Worm (Caenorhabditis elegans) whole organism, L1 larva: Measurements from ENCODE around the gene srg-45.

ENCODE experiments used
- C16A3.4 ChIP-seq: fragments of 150-350 bp; optimal IDR thresholded peaks from 2 replicates; lab custom pipeline; 2014; ENCODE audit warnings: missing biosample characterization, missing genetic modification characterization
- F16B12.6 ChIP-seq: fragments of 150-350 bp; optimal IDR thresholded peaks from 2 replicates; lab custom pipeline; 2014; ENCODE audit warnings: missing biosample characterization, missing genetic modification characterization
- Y116A8C.19 ChIP-seq: sonication (generic microtip); optimal IDR thresholded peaks from 2 replicates; lab custom pipeline; 2016; ENCODE audit warnings: missing compliant biosample characterization, missing genetic modification characterization, borderline replicate concordance
- aha-1 ChIP-seq: fragments of 150-350 bp; optimal IDR thresholded peaks from 2 replicates; lab custom pipeline; 2014; ENCODE audit warnings: missing biosample characterization, missing genetic modification characterization
- alr-1 ChIP-seq: fragments of 200-800 bp; sonication (Bioruptor generic); optimal IDR thresholded peaks from 2 replicates; lab custom pipeline; 2018; ENCODE audit warnings: borderline replicate concordance, mild to moderate bottlenecking, missing genetic modification characterization, missing compliant biosample characterization
- blmp-1 ChIP-seq: fragments of 150-350 bp; optimal IDR thresholded peaks from 2 replicates; lab custom pipeline; 2014; ENCODE audit warnings: missing biosample characterization, missing genetic modification characterization
- ceh-63 ChIP-seq: fragments of 200-800 bp; sonication (Bioruptor generic); optimal IDR thresholded peaks from 2 replicates; lab custom pipeline; 2018; ENCODE audit warnings: mild to moderate bottlenecking, missing genetic modification characterization, missing compliant biosample characterization
- ceh-8 ChIP-seq: fragments of 200-800 bp; sonication (Bioruptor generic); optimal IDR thresholded peaks from 2 replicates; lab custom pipeline; 2018; ENCODE audit warnings: mild to moderate bottlenecking, missing genetic modification characterization, moderate library complexity, missing compliant biosample characterization
- ceh-88 ChIP-seq: fragments of 200-800 bp; sonication (Bioruptor generic); IDR thresholded peaks from 2 replicates; pipeline ENCODE4 v1.3.6; 2022; ENCODE audit warnings: missing genetic modification characterization, missing compliant biosample characterization
- ceh-90 ChIP-seq: sonication (generic microtip); optimal IDR thresholded peaks from 2 replicates; lab custom pipeline; 2016; ENCODE audit warnings: missing genetic modification characterization, missing compliant biosample characterization
- ces-1 ChIP-seq: fragments of 150-350 bp; optimal IDR thresholded peaks from 2 replicates; lab custom pipeline; 2014; ENCODE audit warnings: missing biosample characterization, missing genetic modification reagents, missing genetic modification characterization
- dpl-1 ChIP-seq, 3 experiments: fragments of 150-350 bp in 2 of 3; sonication (generic microtip) in 1 of 3; optimal IDR thresholded peaks; 2 replicates each; lab custom pipeline; 2014 to 2017; ENCODE audit warnings: missing biosample characterization in 3 of 3, missing genetic modification characterization in 3 of 3, missing genetic modification reagents in 3 of 3
- dsc-1 ChIP-seq: sonication (generic microtip); optimal IDR thresholded peaks from 2 replicates; lab custom pipeline; 2016; ENCODE audit warnings: mild to moderate bottlenecking, missing genetic modification characterization, missing compliant biosample characterization
- elt-3 ChIP-seq, 6 experiments: fragments of 150-350 bp in 1 of 6; sonication (generic microtip); optimal IDR thresholded peaks; 2 replicates each; lab custom pipeline; 2017 to 2018; ENCODE audit warnings: missing biosample characterization in 6 of 6, missing genetic modification characterization in 6 of 6, inconsistent platforms in 1 of 6
- ets-5 ChIP-seq: fragments of 200-800 bp; sonication (Bioruptor generic); IDR thresholded peaks from 2 replicates; pipeline ENCODE4 v1.3.6; 2022; ENCODE audit warnings: missing genetic modification characterization, missing compliant biosample characterization
- fkh-8 ChIP-seq: sonication (generic microtip); optimal IDR thresholded peaks from 2 replicates; lab custom pipeline; 2016; ENCODE audit warnings: mild to moderate bottlenecking, missing genetic modification characterization, missing compliant biosample characterization
- grh-1 ChIP-seq: fragments of 200-800 bp; sonication (Bioruptor generic); IDR thresholded peaks from 2 replicates; pipeline ENCODE4 v1.3.6; 2022; ENCODE audit warnings: missing genetic modification reagents, missing genetic modification characterization, missing compliant biosample characterization
- hlh-17 ChIP-seq: fragments of 200-800 bp; sonication (Bioruptor generic); optimal IDR thresholded peaks from 2 replicates; lab custom pipeline; 2018; ENCODE audit warnings: missing genetic modification characterization, mild to moderate bottlenecking, missing compliant biosample characterization, moderate library complexity, borderline replicate concordance
- hlh-4 ChIP-seq: sonication (generic microtip); optimal IDR thresholded peaks from 2 replicates; lab custom pipeline; 2016; ENCODE audit warnings: mild to moderate bottlenecking, missing genetic modification characterization, missing compliant biosample characterization
- hpl-2 ChIP-seq: fragments of 150-350 bp; optimal IDR thresholded peaks from 2 replicates; lab custom pipeline; 2014; ENCODE audit warnings: missing biosample characterization, missing genetic modification reagents, missing genetic modification characterization
- irx-1 ChIP-seq: sonication (generic microtip); optimal IDR thresholded peaks from 2 replicates; lab custom pipeline; 2016; ENCODE audit warnings: missing genetic modification characterization, missing compliant biosample characterization
- jun-1 ChIP-seq: fragments of 150-350 bp; optimal IDR thresholded peaks from 2 replicates; lab custom pipeline; 2014; ENCODE audit warnings: missing biosample characterization, missing genetic modification reagents, missing genetic modification characterization
- lin-13 ChIP-seq: fragments of 150-350 bp; optimal IDR thresholded peaks from 2 replicates; lab custom pipeline; 2014; ENCODE audit warnings: missing biosample characterization, missing genetic modification reagents, missing genetic modification characterization
- lin-14 ChIP-seq: fragments of 200-800 bp; sonication (Bioruptor generic); optimal IDR thresholded peaks from 2 replicates; lab custom pipeline; 2018; ENCODE audit warnings: mild to moderate bottlenecking, missing genetic modification characterization, moderate library complexity, missing compliant biosample characterization
- lin-15B ChIP-seq: fragments of 150-350 bp; sonication (generic microtip); optimal IDR thresholded peaks from 3 replicates; lab custom pipeline; 2014; ENCODE audit warnings: missing biosample characterization, missing genetic modification characterization
- lin-35 ChIP-seq, 2 experiments: fragments of 150-350 bp; optimal IDR thresholded peaks; 2 replicates each; lab custom pipeline; 2014; ENCODE audit warnings: missing biosample characterization in 2 of 2, missing genetic modification characterization in 2 of 2, missing genetic modification reagents in 2 of 2
- lin-39 ChIP-seq: fragments of 150-350 bp; optimal IDR thresholded peaks from 2 replicates; lab custom pipeline; 2014; ENCODE audit warnings: missing biosample characterization, missing genetic modification reagents, missing genetic modification characterization
- lir-3 ChIP-seq: sonication (generic microtip); optimal IDR thresholded peaks from 2 replicates; lab custom pipeline; 2016; ENCODE audit warnings: mild to moderate bottlenecking, missing genetic modification characterization, moderate library complexity, missing compliant biosample characterization; ENCODE audit not compliant: poor library complexity
- lsy-2 ChIP-seq, 2 experiments: fragments of 150-350 bp; optimal IDR thresholded peaks; 2 replicates each; lab custom pipeline; 2014; ENCODE audit warnings: missing biosample characterization in 2 of 2, missing genetic modification characterization in 2 of 2
- mep-1 ChIP-seq: fragments of 150-350 bp; optimal IDR thresholded peaks from 2 replicates; lab custom pipeline; 2014; ENCODE audit warnings: missing biosample characterization, missing genetic modification characterization
- nhr-11 ChIP-seq: fragments of 150-350 bp; optimal IDR thresholded peaks from 2 replicates; lab custom pipeline; 2014; ENCODE audit warnings: missing biosample characterization, missing genetic modification characterization
- nhr-12 ChIP-seq: sonication (generic microtip); optimal IDR thresholded peaks from 2 replicates; lab custom pipeline; 2017; ENCODE audit warnings: missing biosample characterization, missing genetic modification characterization
- nhr-19 ChIP-seq: fragments of 200-800 bp; sonication (Bioruptor generic); conservative IDR thresholded peaks from 2 replicates; pipeline ENCODE4 v1.3.6; 2022; ENCODE audit warnings: missing genetic modification characterization, missing compliant biosample characterization
- nhr-28 ChIP-seq: fragments of 150-350 bp; optimal IDR thresholded peaks from 2 replicates; lab custom pipeline; 2014; ENCODE audit warnings: missing biosample characterization, missing genetic modification characterization
- nhr-71 ChIP-seq: sonication (generic microtip); optimal IDR thresholded peaks from 2 replicates; lab custom pipeline; 2016; ENCODE audit warnings: mild to moderate bottlenecking, missing genetic modification characterization, moderate library complexity, missing compliant biosample characterization
- nhr-76 ChIP-seq: sonication (generic microtip); optimal IDR thresholded peaks from 2 replicates; lab custom pipeline; 2017; ENCODE audit warnings: missing biosample characterization, missing genetic modification characterization
- nhr-77 ChIP-seq: fragments of 150-350 bp; optimal IDR thresholded peaks from 2 replicates; lab custom pipeline; 2014; ENCODE audit warnings: missing biosample characterization, missing genetic modification characterization
- nhr-84 ChIP-seq: sonication (generic microtip); optimal IDR thresholded peaks from 2 replicates; lab custom pipeline; 2017; ENCODE audit warnings: missing biosample characterization, missing genetic modification characterization
- nhr-85 ChIP-seq: sonication (generic microtip); peaks from one replicate; lab custom pipeline; 2016; ENCODE audit warnings: missing genetic modification characterization, inconsistent platforms, missing compliant biosample characterization
- nhr-90 ChIP-seq: sonication (generic microtip); optimal IDR thresholded peaks from 2 replicates; lab custom pipeline; 2016; ENCODE audit warnings: mild to moderate bottlenecking, missing genetic modification characterization, missing compliant biosample characterization; ENCODE audit not compliant: poor library complexity
- pag-3 ChIP-seq: sonication (generic microtip); optimal IDR thresholded peaks from 2 replicates; lab custom pipeline; 2017; ENCODE audit warnings: missing genetic modification characterization, mild to moderate bottlenecking, missing compliant biosample characterization, antibody characterized with exemption, borderline replicate concordance; ENCODE audit not compliant: insufficient read depth
- pqm-1 ChIP-seq: sonication (generic microtip); optimal IDR thresholded peaks from 3 replicates; lab custom pipeline; 2017; ENCODE audit warnings: missing biosample characterization, missing genetic modification characterization
- skn-1 ChIP-seq: fragments of 150-350 bp; optimal IDR thresholded peaks from 2 replicates; lab custom pipeline; 2014; ENCODE audit warnings: missing biosample characterization, missing genetic modification characterization
- sox-4 ChIP-seq: sonication (generic microtip); optimal IDR thresholded peaks from 2 replicates; lab custom pipeline; 2016; ENCODE audit warnings: missing genetic modification characterization, missing compliant biosample characterization
- sup-37 ChIP-seq: fragments of 200-800 bp; sonication (Bioruptor generic); optimal IDR thresholded peaks from 2 replicates; lab custom pipeline; 2018; ENCODE audit warnings: mild to moderate bottlenecking, missing genetic modification characterization, missing compliant biosample characterization
- swsn-7 ChIP-seq: sonication (generic microtip); optimal IDR thresholded peaks from 2 replicates; lab custom pipeline; 2016; ENCODE audit warnings: missing genetic modification characterization, missing compliant biosample characterization
- tbx-2 ChIP-seq: sonication (generic microtip); optimal IDR thresholded peaks from 2 replicates; lab custom pipeline; 2016; ENCODE audit warnings: missing genetic modification characterization, missing compliant biosample characterization
- tlp-1 ChIP-seq: fragments of 150-350 bp; optimal IDR thresholded peaks from 2 replicates; lab custom pipeline; 2014; ENCODE audit warnings: missing biosample characterization, missing genetic modification characterization
- unc-62 ChIP-seq: fragments of 150-350 bp; optimal IDR thresholded peaks from 2 replicates; lab custom pipeline; 2014; ENCODE audit warnings: missing biosample characterization, missing genetic modification reagents, missing genetic modification characterization
- zip-4 ChIP-seq: fragments of 200-800 bp; sonication (Bioruptor generic); optimal IDR thresholded peaks from 2 replicates; lab custom pipeline; 2018; ENCODE audit warnings: mild to moderate bottlenecking, missing genetic modification characterization, moderate library complexity, missing compliant biosample characterization
- ztf-11 ChIP-seq, 2 experiments: sonication (generic microtip); optimal IDR thresholded peaks; 2 replicates each; lab custom pipeline; 2016 to 2017; ENCODE audit warnings: missing genetic modification characterization in 2 of 2, missing biosample characterization in 1 of 2, missing compliant biosample characterization in 1 of 2

srg-45 gene

ce11 chrV:12317894-12318553 lies 10.7 kb downstream of the srg-45 start, which contains the start of the genes R04F11.5 and R04F11.2 (continued):
- TF ChIP-seq tbx-2 (tag; lab: Kevin White, UChicago): peak; percentile 69
- TF ChIP-seq blmp-1 (tag; lab: Kevin White, UChicago): peak; percentile 78
- no peak for TF ChIP-seq unc-62 (GFP tag; lab: Kevin White, UChicago)
- TF ChIP-seq nhr-71 (tag; lab: Kevin White, UChicago): peak; percentile 84
- peak; percentile 94 for TF ChIP-seq C16A3.4
- TF ChIP-seq ceh-90 (tag; lab: Kevin White, UChicago): no peak
- no peak for TF ChIP-seq ces-1 (GFP tag; lab: Kevin White, UChicago)
- TF ChIP-seq nhr-85 (tag; lab: Kevin White, UChicago): peak; percentile 85
- no peak for TF ChIP-seq nhr-84 (tag; lab: Kevin White, UChicago)
- peak; percentile 34 for TF ChIP-seq nhr-11
- TF ChIP-seq nhr-12 (tag; lab: Kevin White, UChicago): no peak
- no peak for TF ChIP-seq sox-4 (tag; lab: Kevin White, UChicago)
- no peak for TF ChIP-seq pag-3 (tag; lab: Kevin White, UChicago)
- TF ChIP-seq alr-1 (tag; lab: Kevin White, UChicago): no peak
- no peak for TF ChIP-seq aha-1 (tag; lab: Kevin White, UChicago)
- 0 out of 2 replicates have a peak, but pooled peaks have one; percentile 56 for TF ChIP-seq grh-1 (GFP tag; lab: Robert Waterston, UW)
- TF ChIP-seq ztf-11 (tag; optimal IDR thresholded peaks at IDR 0.05; lab: Kevin White, UChicago): no peak
- TF ChIP-seq nhr-19 (GFP tag; lab: Robert Waterston, UW): peak; percentile 72
- TF ChIP-seq mep-1 (tag; lab: Kevin White, UChicago): peak; percentile 92
- peak; percentile 89 for TF ChIP-seq skn-1 (tag; lab: Kevin White, UChicago)
- peak; percentile 49 for TF ChIP-seq F16B12.6 (tag; lab: Kevin White, UChicago)
- TF ChIP-seq dsc-1 (tag; lab: Kevin White, UChicago): peak; percentile 49
- TF ChIP-seq Y116A8C.19 (tag; lab: Kevin White, UChicago): no peak
- no peak for TF ChIP-seq sup-37
- peak; percentile 56 for TF ChIP-seq lin-13
- no peak for TF ChIP-seq hlh-4
- peak; percentile 66 for TF ChIP-seq jun-1 (tag; lab: Kevin White, UChicago)
- peak; percentile 71 for TF ChIP-seq swsn-7 (tag; lab: Kevin White, UChicago)
- TF ChIP-seq pqm-1 (tag; lab: Kevin White, UChicago): no peak
- peak; percentile 2 for TF ChIP-seq hpl-2
- no peak for TF ChIP-seq nhr-76 (tag; lab: Kevin White, UChicago)
- peak; percentile 7; the same call in 1 of the 2 replicates for TF ChIP-seq ceh-88 (GFP tag; lab: Robert Waterston, UW)
- peak; percentile 57 for TF ChIP-seq nhr-77 (tag; lab: Kevin White, UChicago)
- peak; percentile 80 for TF ChIP-seq lin-15B
- no peak for TF ChIP-seq nhr-28 (tag; lab: Kevin White, UChicago)
- peak in 3 of 6 experiments; percentile 45 to 91 (median 65) for TF ChIP-seq elt-3 (tag; optimal IDR thresholded peaks at IDR 0.05; lab: Kevin White, UChicago)
- peak; percentile 84 to 91 for TF ChIP-seq lin-35 (GFP tag; optimal IDR thresholded peaks at IDR 0.05; lab: Kevin White, UChicago)
- TF ChIP-seq ceh-8 (GFP tag; lab: Kevin White, UChicago): no peak
- TF ChIP-seq hlh-17 (GFP tag; lab: Kevin White, UChicago): no peak
- TF ChIP-seq dpl-1 (GFP tag; optimal IDR thresholded peaks at IDR 0.05; lab: Kevin White, UChicago): peak; percentile 80 to 88 (median 82)
- peak; percentile 71 for TF ChIP-seq nhr-90
- no peak for TF ChIP-seq tlp-1 (tag; lab: Kevin White, UChicago)
- no peak for TF ChIP-seq ceh-63 (GFP tag; lab: Kevin White, UChicago)
- TF ChIP-seq lsy-2 (tag; optimal IDR thresholded peaks at IDR 0.05; lab: Kevin White, UChicago): peak; percentile 99
- TF ChIP-seq ets-5 (GFP tag; lab: Robert Waterston, UW): no peak
- TF ChIP-seq lin-14: peak; percentile 77
- peak; percentile 48 for TF ChIP-seq fkh-8 (tag; lab: Kevin White, UChicago)
- TF ChIP-seq lin-39 (tag; lab: Kevin White, UChicago): peak; percentile 59
- TF ChIP-seq lir-3 (tag; lab: Kevin White, UChicago): no peak
- peak; percentile 49 for TF ChIP-seq irx-1 (tag; lab: Kevin White, UChicago)
- peak; percentile 18 for TF ChIP-seq zip-4 (GFP tag; lab: Kevin White, UChicago)
